Fruit fly (Drosophila melanogaster) Kc167 (cell line): ENCODE results near the gene CG11608.

Source experiments
- psq ChIP-seq: fragments of >200 bp; optimal IDR thresholded peaks from 2 replicates; lab custom pipeline; 2017; ENCODE audit warnings: missing external identifiers
- ttk ChIP-seq: sonication (Bioruptor generic); optimal IDR thresholded peaks from 2 replicates; lab custom pipeline; 2017; ENCODE audit warnings: missing external identifiers

dm6 chr3R:12666206-12666834 is 28.0 kb downstream of the CG11608 start:
- TF ChIP-seq psq (lab: Kevin White, UChicago) (no peak), ttk (lab: Kevin White, UChicago) (no peak)
